Worm (Caenorhabditis elegans) whole organism, L1 larva: ENCODE data around the gene F16H6.4.

ENCODE experiments used
- aha-1 ChIP-seq: fragments of 150-350 bp; optimal IDR thresholded peaks from 2 replicates; lab custom pipeline; 2014; ENCODE audit warnings: missing biosample characterization, missing genetic modification characterization
- aly-2 ChIP-seq: fragments of 150-350 bp; optimal IDR thresholded peaks from 2 replicates; lab custom pipeline; 2014; ENCODE audit warnings: missing biosample characterization, missing genetic modification characterization
- ceh-8 ChIP-seq: fragments of 200-800 bp; sonication (Bioruptor generic); optimal IDR thresholded peaks from 2 replicates; lab custom pipeline; 2018; ENCODE audit warnings: mild to moderate bottlenecking, missing genetic modification characterization, moderate library complexity, missing compliant biosample characterization
- efl-1 ChIP-seq, 4 experiments: fragments of 150-350 bp; optimal IDR thresholded peaks in 3 of 4; peaks in 1 of 4; 1 replicate in 1 of 4; 2 replicates in 3 of 4; lab custom pipeline; 2014; ENCODE audit warnings: missing biosample characterization in 2 of 4, missing genetic modification characterization in 2 of 4, missing genetic modification reagents in 2 of 4
- egl-27 ChIP-seq, 2 experiments: fragments of 150-350 bp in 1 of 2; sonication (generic microtip); optimal IDR thresholded peaks; 3 replicates each; lab custom pipeline; 2017 to 2018; ENCODE audit warnings: missing biosample characterization in 2 of 2, missing genetic modification characterization in 2 of 2, missing genetic modification reagents in 2 of 2
- fkh-10 ChIP-seq: sonication (generic microtip); optimal IDR thresholded peaks from 2 replicates; lab custom pipeline; 2017; ENCODE audit warnings: missing biosample characterization, missing genetic modification reagents, missing genetic modification characterization
- lsy-2 ChIP-seq, 2 experiments: fragments of 150-350 bp; optimal IDR thresholded peaks; 2 replicates each; lab custom pipeline; 2014; ENCODE audit warnings: missing biosample characterization in 2 of 2, missing genetic modification characterization in 2 of 2
- mdl-1 ChIP-seq, 2 experiments: fragments of 150-350 bp; optimal IDR thresholded peaks; 2 replicates each; lab custom pipeline; 2014 to 2017; ENCODE audit warnings: missing biosample characterization in 2 of 2, missing genetic modification characterization in 2 of 2, inconsistent platforms in 1 of 2
- nhr-237 ChIP-seq: fragments of 150-350 bp; optimal IDR thresholded peaks from 2 replicates; lab custom pipeline; 2014; ENCODE audit warnings: missing biosample characterization, missing genetic modification characterization
- ztf-4 ChIP-seq: fragments of 150-350 bp; optimal IDR thresholded peaks from 2 replicates; lab custom pipeline; 2014; ENCODE audit warnings: missing biosample characterization, missing genetic modification characterization

DNA sequence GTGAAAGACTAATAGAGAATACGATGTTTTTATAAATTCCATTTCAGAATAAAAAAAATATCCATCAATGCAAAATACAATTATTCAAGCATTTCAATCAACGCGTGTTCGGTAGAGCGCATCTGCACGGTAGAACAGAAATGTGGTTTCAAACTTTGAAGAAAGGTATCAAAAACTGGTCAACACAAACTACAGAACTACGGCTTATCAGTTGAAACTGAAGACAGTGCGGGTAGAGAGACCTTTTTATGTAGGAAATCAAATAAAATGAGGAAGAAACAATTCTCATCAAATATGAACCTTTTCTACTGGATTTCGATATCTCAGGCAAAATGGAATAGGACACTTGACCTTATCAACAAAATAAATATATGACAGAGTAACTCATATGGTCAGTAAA is 45.9 kb downstream of the F16H6.4 start:
- TF ChIP-seq ceh-8 (no peak), aly-2 (no peak), fkh-10 (GFP tag; lab: Kevin White, UChicago) (no peak), egl-27 (tag; optimal IDR thresholded peaks at IDR 0.05; lab: Kevin White, UChicago) (no peak), lsy-2 (tag; optimal IDR thresholded peaks at IDR 0.05; lab: Kevin White, UChicago) (no peak), ztf-4 (tag; lab: Kevin White, UChicago) (no peak), mdl-1 (tag; optimal IDR thresholded peaks at IDR 0.05; lab: Kevin White, UChicago) (no peak), aha-1 (no peak), nhr-237 (tag; lab: Kevin White, UChicago) (no peak), efl-1 (optimal IDR thresholded peaks at IDR 0.05; lab: Kevin White, UChicago) (no peak), efl-1 (GFP tag; optimal IDR thresholded peaks at IDR 0.05 in 1 of 2; lab: Kevin White, UChicago) (no peak)
